Fruit fly (Drosophila melanogaster): ENCODE results near the gene CG1677.

CG1677 gene

dm6 chrX:7333858-7334800 lies 71.5 kb downstream of the CG1677 start (continued):
- TF ChIP-seq fkh (GFP tag; optimal IDR thresholded peaks at IDR 0.05) (no peak), CG3032 (tag; optimal IDR thresholded peaks at IDR 0.05) (peak; percentile 74), CG10631 (GFP tag; optimal IDR thresholded peaks at IDR 0.05) (peak; percentile 83), CG11294 (GFP tag; IDR thresholded peaks at IDR 0.05) (peak; percentile 27; the same call in 1 of the 2 replicates), CG6276 (GFP tag; optimal IDR thresholded peaks at IDR 0.05) (peak; percentile 68), dac (GFP tag; optimal IDR thresholded peaks at IDR 0.05) (no peak), Sox14 (GFP tag; optimal IDR thresholded peaks at IDR 0.05) (peak; percentile 73), achi (GFP tag; optimal IDR thresholded peaks at IDR 0.05) (peak; percentile 79), Eip75B (GFP tag; optimal IDR thresholded peaks at IDR 0.05) (peak; percentile 84), Gug (GFP tag; IDR thresholded peaks at IDR 0.05) (peak; percentile 34; the same call in 1 of the 2 replicates), ss (GFP tag; optimal IDR thresholded peaks at IDR 0.05) (peak; percentile 60 to 86), Sox15 (GFP tag; optimal IDR thresholded peaks at IDR 0.05) (peak; percentile 64), pdm3 (GFP tag; optimal IDR thresholded peaks at IDR 0.05) (peak; percentile 81), Hr39 (GFP tag; optimal IDR thresholded peaks at IDR 0.05) (peak; percentile 70), Lpt (GFP tag; optimal IDR thresholded peaks at IDR 0.05) (peak; percentile 47), fd59A (GFP tag; optimal IDR thresholded peaks at IDR 0.05) (peak; percentile 79)

- peak; percentile 90 for TF ChIP-seq fkh (GFP tag; optimal IDR thresholded peaks at IDR 0.05)
- TF ChIP-seq vri (GFP tag; optimal IDR thresholded peaks at IDR 0.05) = no peak
- TF ChIP-seq fd59A (GFP tag; optimal IDR thresholded peaks at IDR 0.05) = no peak
- TF ChIP-seq Hr38 (GFP tag; optimal IDR thresholded peaks at IDR 0.05) = no peak
- TF ChIP-seq CG6854 (GFP tag; optimal IDR thresholded peaks at IDR 0.05) = no peak
- no peak for TF ChIP-seq salr (GFP tag; optimal IDR thresholded peaks at IDR 0.05)
- TF ChIP-seq svp (GFP tag) = peak; percentile 21
- no peak for TF ChIP-seq acj6 (GFP tag; optimal IDR thresholded peaks at IDR 0.05)
- no peak for TF ChIP-seq fd85E (GFP tag; optimal IDR thresholded peaks at IDR 0.05)
- no peak for TF ChIP-seq CG3919 (GFP tag; optimal IDR thresholded peaks at IDR 0.05)
- no peak for TF ChIP-seq CG6163 (GFP tag; IDR thresholded peaks at IDR 0.05)
These were observed 72.3 kb downstream of the CG1677 start for dm6 chrX:7333298-7333743.

dm6 chrX:7332493-7332892 lies 73.1 kb downstream of the CG1677 start:
- TF ChIP-seq OdsH (GFP tag; optimal IDR thresholded peaks at IDR 0.05) (peak; percentile 6), spab (GFP tag; optimal IDR thresholded peaks at IDR 0.05) (no peak), Smox (GFP tag; optimal IDR thresholded peaks at IDR 0.05) (no peak), svp (GFP tag) (peak; percentile 21), fkh (GFP tag; optimal IDR thresholded peaks at IDR 0.05) (peak; percentile 49), CG11902 (GFP tag; optimal IDR thresholded peaks at IDR 0.05) (no peak), esn (GFP tag; optimal IDR thresholded peaks at IDR 0.05) (peak; percentile 1), Hr4 (GFP tag; optimal IDR thresholded peaks at IDR 0.05) (peak; percentile 28), Eip75B (GFP tag; optimal IDR thresholded peaks at IDR 0.05) (no peak), achi (GFP tag; optimal IDR thresholded peaks at IDR 0.05) (peak; percentile 18), Ets21C (GFP tag; optimal IDR thresholded peaks at IDR 0.05) (no peak), Eip78C (GFP tag) (peak; percentile 23)

- TF ChIP-seq CG1621 (tag; optimal IDR thresholded peaks at IDR 0.05) = no peak
- TF ChIP-seq CG31627 (GFP tag; optimal IDR thresholded peaks at IDR 0.05) = no peak
- TF ChIP-seq Hr39 (GFP tag; optimal IDR thresholded peaks at IDR 0.05) = no peak
- TF ChIP-seq Eip78C (GFP tag) = peak; percentile 13
- no peak for TF ChIP-seq esn (GFP tag; optimal IDR thresholded peaks at IDR 0.05)
- no peak for TF ChIP-seq CG9139 (GFP tag; optimal IDR thresholded peaks at IDR 0.05)
- no peak for TF ChIP-seq fd85E (GFP tag; optimal IDR thresholded peaks at IDR 0.05)
- TF ChIP-seq fkh (GFP tag; optimal IDR thresholded peaks at IDR 0.05) = peak; percentile 48
- TF ChIP-seq Hr38 (GFP tag; optimal IDR thresholded peaks at IDR 0.05) = no peak
- no peak for TF ChIP-seq CG11762 (GFP tag; optimal IDR thresholded peaks at IDR 0.05; ENCODE audit: insufficient read depth)
- TF ChIP-seq Ets96B (tag; optimal IDR thresholded peaks at IDR 0.05) = no peak
- TF ChIP-seq dsx (GFP tag; optimal IDR thresholded peaks at IDR 0.05; ENCODE audit: poor library complexity, severe bottlenecking) = no peak
- no peak for TF ChIP-seq CG8632 (GFP tag; optimal IDR thresholded peaks at IDR 0.05)
- no peak for TF ChIP-seq Ets21C (GFP tag; optimal IDR thresholded peaks at IDR 0.05)
These were observed 73.5 kb downstream of the CG1677 start, which contains the start of gene CG42780 for dm6 chrX:7332091-7332490. Gene CG42780 (minus strand): TSS chrX:7332191.

Measured in whole organism, prepupa.